Worm (Caenorhabditis elegans) whole organism, L2 larva: Measurements from ENCODE around the gene Y51A2B.16.

Experiments
- C34F6.9 ChIP-seq: fragments of 150-350 bp; optimal IDR thresholded peaks from 2 replicates; lab custom pipeline; 2014; ENCODE audit warnings: missing biosample characterization, missing genetic modification characterization
- F13H6.1 ChIP-seq: sonication (generic microtip); optimal IDR thresholded peaks from 2 replicates; lab custom pipeline; 2016; ENCODE audit warnings: missing genetic modification characterization, missing compliant biosample characterization
- R02D3.7 ChIP-seq: fragments of 150-350 bp; optimal IDR thresholded peaks from 2 replicates; lab custom pipeline; 2014; ENCODE audit warnings: missing biosample characterization, missing genetic modification characterization
- Y55F3AM.14 ChIP-seq: fragments of 200-800 bp; sonication (Bioruptor generic); optimal IDR thresholded peaks from 2 replicates; lab custom pipeline; 2018; ENCODE audit warnings: mild to moderate bottlenecking, missing genetic modification characterization, missing compliant biosample characterization
- ama-1 ChIP-seq: fragments of 150-350 bp; optimal IDR thresholded peaks from 2 replicates; lab custom pipeline; 2018; ENCODE audit warnings: inconsistent platforms
- blmp-1 ChIP-seq: sonication (generic microtip); optimal IDR thresholded peaks from 2 replicates; lab custom pipeline; 2017; ENCODE audit warnings: missing genetic modification characterization, mild to moderate bottlenecking, missing compliant biosample characterization, antibody characterized with exemption, moderate library complexity; ENCODE audit not compliant: insufficient read depth
- ceh-16 ChIP-seq: fragments of 150-350 bp; optimal IDR thresholded peaks from 2 replicates; lab custom pipeline; 2014; ENCODE audit warnings: missing biosample characterization, missing genetic modification characterization
- ceh-82 ChIP-seq: fragments of 150-350 bp; optimal IDR thresholded peaks from 2 replicates; lab custom pipeline; 2014; ENCODE audit warnings: missing biosample characterization, missing genetic modification characterization
- crh-2 ChIP-seq: sonication (generic microtip); optimal IDR thresholded peaks from 2 replicates; lab custom pipeline; 2017; ENCODE audit warnings: missing biosample characterization, missing genetic modification characterization
- dmd-4 ChIP-seq: sonication (generic microtip); optimal IDR thresholded peaks from 2 replicates; lab custom pipeline; 2017; ENCODE audit warnings: missing biosample characterization, missing genetic modification characterization
- fos-1 ChIP-seq: fragments of 150-350 bp; optimal IDR thresholded peaks from 2 replicates; lab custom pipeline; 2014; ENCODE audit warnings: missing biosample characterization, missing genetic modification characterization
- gmeb-1 ChIP-seq: fragments of 150-350 bp; optimal IDR thresholded peaks from 2 replicates; lab custom pipeline; 2014; ENCODE audit warnings: missing biosample characterization, missing genetic modification characterization
- lin-11 ChIP-seq: fragments of 150-350 bp; sonication (generic microtip); optimal IDR thresholded peaks from 2 replicates; lab custom pipeline; 2014; ENCODE audit warnings: missing biosample characterization, missing genetic modification characterization, inconsistent platforms, mixed read lengths
- lin-13 ChIP-seq: fragments of 150-350 bp; optimal IDR thresholded peaks from 2 replicates; lab custom pipeline; 2014; ENCODE audit warnings: missing biosample characterization, missing genetic modification reagents, missing genetic modification characterization
- lin-39 ChIP-seq: fragments of 150-350 bp; optimal IDR thresholded peaks from 2 replicates; lab custom pipeline; 2014; ENCODE audit warnings: missing biosample characterization, missing genetic modification reagents, missing genetic modification characterization
- lsy-2 ChIP-seq, 2 experiments: fragments of 150-350 bp in 1 of 2; sonication (generic microtip) in 1 of 2; optimal IDR thresholded peaks; 2 replicates each; lab custom pipeline; 2014 to 2017; ENCODE audit warnings: missing biosample characterization in 2 of 2, missing genetic modification characterization in 2 of 2
- mab-5 ChIP-seq: fragments of 150-350 bp; optimal IDR thresholded peaks from 2 replicates; lab custom pipeline; 2014; ENCODE audit warnings: missing biosample characterization, missing genetic modification characterization
- mbf-1 ChIP-seq: sonication (generic microtip); optimal IDR thresholded peaks from 2 replicates; lab custom pipeline; 2017; ENCODE audit warnings: missing biosample characterization, missing genetic modification characterization
- nhr-10 ChIP-seq: sonication (generic microtip); optimal IDR thresholded peaks from 2 replicates; lab custom pipeline; 2017; ENCODE audit warnings: missing biosample characterization, missing genetic modification characterization
- nhr-11 ChIP-seq: fragments of 150-350 bp; optimal IDR thresholded peaks from 2 replicates; lab custom pipeline; 2014; ENCODE audit warnings: missing biosample characterization, missing genetic modification characterization
- nhr-12 ChIP-seq: fragments of 150-350 bp; optimal IDR thresholded peaks from 2 replicates; lab custom pipeline; 2014; ENCODE audit warnings: missing biosample characterization, missing genetic modification characterization
- nhr-129 ChIP-seq: fragments of 150-350 bp; optimal IDR thresholded peaks from 2 replicates; lab custom pipeline; 2014; ENCODE audit warnings: missing biosample characterization, missing genetic modification characterization
- nhr-21 ChIP-seq: fragments of 150-350 bp; optimal IDR thresholded peaks from 2 replicates; lab custom pipeline; 2014; ENCODE audit warnings: missing biosample characterization, missing genetic modification characterization
- nhr-25 ChIP-seq: fragments of 150-350 bp; sonication (generic microtip); optimal IDR thresholded peaks from 3 replicates; lab custom pipeline; 2014; ENCODE audit warnings: missing biosample characterization, missing genetic modification characterization
- nhr-6 ChIP-seq: fragments of 150-350 bp; optimal IDR thresholded peaks from 2 replicates; lab custom pipeline; 2014; ENCODE audit warnings: missing biosample characterization, missing genetic modification characterization
- nhr-77 ChIP-seq: fragments of 150-350 bp; optimal IDR thresholded peaks from 2 replicates; lab custom pipeline; 2014; ENCODE audit warnings: missing biosample characterization, missing genetic modification characterization
- peb-1 ChIP-seq: fragments of 150-350 bp; optimal IDR thresholded peaks from 2 replicates; lab custom pipeline; 2014; ENCODE audit warnings: missing biosample characterization, missing genetic modification characterization
- sem-4 ChIP-seq: fragments of 150-350 bp; optimal IDR thresholded peaks from 2 replicates; lab custom pipeline; 2014; ENCODE audit warnings: missing biosample characterization, missing genetic modification reagents, missing genetic modification characterization
- skn-1 ChIP-seq: sonication (generic microtip); optimal IDR thresholded peaks from 2 replicates; lab custom pipeline; 2017; ENCODE audit warnings: missing biosample characterization, missing genetic modification characterization
- sma-3 ChIP-seq: sonication (generic microtip); optimal IDR thresholded peaks from 2 replicates; lab custom pipeline; 2016; ENCODE audit warnings: missing genetic modification reagents, missing genetic modification characterization, missing compliant biosample characterization
- sma-9 ChIP-seq, 2 experiments: fragments of 150-350 bp in 1 of 2; sonication (generic microtip) in 1 of 2; optimal IDR thresholded peaks; 2 replicates each; lab custom pipeline; 2014 to 2016; ENCODE audit warnings: missing genetic modification characterization in 2 of 2, mild to moderate bottlenecking in 1 of 2, missing biosample characterization in 1 of 2, missing compliant biosample characterization in 1 of 2, missing genetic modification reagents in 1 of 2, moderate library complexity in 1 of 2
- snpc-4 ChIP-seq: fragments of 150-350 bp; optimal IDR thresholded peaks from 2 replicates; lab custom pipeline; 2014; ENCODE audit warnings: missing biosample characterization, missing genetic modification characterization
- unc-55 ChIP-seq: fragments of 150-350 bp; sonication (generic microtip); optimal IDR thresholded peaks from 3 replicates; lab custom pipeline; 2014; ENCODE audit warnings: missing biosample characterization, missing genetic modification reagents, missing genetic modification characterization
- unc-62 ChIP-seq: fragments of 150-350 bp; optimal IDR thresholded peaks from 2 replicates; lab custom pipeline; 2014; ENCODE audit warnings: missing biosample characterization, missing genetic modification reagents, missing genetic modification characterization
- ztf-1 ChIP-seq: fragments of 200-800 bp; sonication (Bioruptor generic); conservative IDR thresholded peaks from 2 replicates; pipeline ENCODE4 v1.3.6; 2022; ENCODE audit warnings: missing genetic modification characterization, missing compliant biosample characterization
- ztf-11 ChIP-seq: sonication (generic microtip); optimal IDR thresholded peaks from 2 replicates; lab custom pipeline; 2017; ENCODE audit warnings: missing biosample characterization, missing genetic modification characterization

Gene Y51A2B.16

ce11 chrV:18364558-18364957 is 33.2 kb downstream of the Y51A2B.16 start, which contains the start of gene C08E8.9:
Gene C08E8.9 (plus strand): TSS chrV:18364858.
- no peak for TF ChIP-seq lin-11 (tag; lab: Kevin White, UChicago)
- TF ChIP-seq nhr-25 (tag; lab: Kevin White, UChicago), result no peak
- TF ChIP-seq sma-3, result no peak
- no peak for TF ChIP-seq R02D3.7 (tag; lab: Kevin White, UChicago)
- TF ChIP-seq sem-4 (tag; lab: Kevin White, UChicago), result no peak
- TF ChIP-seq mab-5 (tag; lab: Kevin White, UChicago), result no peak
- TF ChIP-seq F13H6.1 (tag; lab: Kevin White, UChicago), result no peak
- no peak for TF ChIP-seq nhr-11 (tag; lab: Kevin White, UChicago)
- no peak for TF ChIP-seq ztf-1 (GFP tag; lab: Robert Waterston, UW)
- TF ChIP-seq unc-55 (GFP tag; lab: Kevin White, UChicago), result no peak
- TF ChIP-seq snpc-4 (tag; lab: Kevin White, UChicago), result no peak
- no peak for TF ChIP-seq unc-62
- TF ChIP-seq mbf-1 (tag; lab: Kevin White, UChicago), result no peak
- no peak for TF ChIP-seq lsy-2 (tag; optimal IDR thresholded peaks at IDR 0.05; lab: Kevin White, UChicago)
- no peak for TF ChIP-seq ceh-82 (tag; lab: Kevin White, UChicago)
- no peak for TF ChIP-seq crh-2
- TF ChIP-seq nhr-10 (tag; lab: Kevin White, UChicago), result no peak
- no peak for TF ChIP-seq nhr-6 (tag; lab: Kevin White, UChicago)
- TF ChIP-seq blmp-1 (tag; lab: Kevin White, UChicago), result no peak
- TF ChIP-seq, all 48 proteins: peak for 0

DNA sequence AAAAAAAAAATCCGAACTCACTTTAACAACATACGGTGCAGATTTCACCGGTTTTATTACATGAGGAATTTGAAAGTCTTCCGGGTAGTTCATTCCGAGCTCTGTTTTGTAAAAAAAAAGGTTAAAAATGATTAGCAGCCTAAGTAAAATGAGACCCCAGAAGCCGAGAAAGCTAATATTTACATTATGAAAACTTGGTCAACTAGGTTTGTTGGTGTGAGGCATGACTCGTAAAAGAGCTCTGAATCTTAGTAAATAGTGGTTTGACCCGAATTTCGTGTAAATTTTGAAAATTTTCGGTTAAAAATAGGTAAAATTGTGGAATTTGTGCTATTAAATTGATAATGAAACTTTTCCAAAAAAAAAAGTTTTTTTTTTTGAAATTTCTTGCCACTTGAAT is 35.3 kb downstream of the Y51A2B.16 start, which contains the start of gene C08E8.1:
Gene C08E8.1 (minus strand): TSS at position 101 of the 400 bp plus-strand sequence.
- TF ChIP-seq nhr-6 (tag; lab: Kevin White, UChicago) (no peak), sma-3 (no peak), lin-39 (tag; lab: Kevin White, UChicago) (no peak), Y55F3AM.14 (no peak), skn-1 (tag; lab: Kevin White, UChicago) (no peak), sem-4 (tag; lab: Kevin White, UChicago) (no peak), lsy-2 (tag; optimal IDR thresholded peaks at IDR 0.05; lab: Kevin White, UChicago) (no peak), snpc-4 (tag; lab: Kevin White, UChicago) (no peak)

DNA sequence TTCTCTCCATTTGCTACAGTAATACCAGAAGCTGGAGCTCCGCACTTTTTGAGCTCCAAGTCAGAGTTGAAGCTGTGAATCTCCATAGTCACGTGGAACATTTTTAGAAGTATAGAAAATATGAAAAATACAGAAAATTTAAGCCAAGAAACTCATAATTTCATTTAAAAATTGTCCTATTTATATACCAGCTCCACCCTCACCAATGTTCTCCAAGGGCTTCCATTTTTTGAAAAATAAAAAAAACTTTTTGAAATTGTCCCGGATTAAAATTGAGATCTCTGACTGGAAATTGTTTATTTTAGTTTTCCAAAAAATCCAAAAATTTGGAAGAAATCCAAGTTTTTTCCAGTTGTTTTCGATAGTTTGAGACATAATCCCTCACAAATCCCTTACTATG is 37.8 kb downstream of the Y51A2B.16 start, which contains the start of gene C08E8.5:
Gene C08E8.5 (minus strand): TSS at position 101 of the 400 bp plus-strand sequence.
- TF ChIP-seq ceh-16 (no peak), ztf-1 (GFP tag; lab: Robert Waterston, UW) (no peak), lin-13 (no peak)

- TF ChIP-seq ama-1 (lab: Kevin White, UChicago), result no peak
- TF ChIP-seq nhr-129 (tag; lab: Kevin White, UChicago), result no peak
- TF ChIP-seq ztf-1 (GFP tag; lab: Robert Waterston, UW), result no peak
- TF ChIP-seq peb-1, result no peak
- TF ChIP-seq ceh-82 (tag; lab: Kevin White, UChicago), result no peak
- TF ChIP-seq sma-9 (GFP tag; optimal IDR thresholded peaks at IDR 0.05; lab: Kevin White, UChicago), result no peak
- no peak for TF ChIP-seq sma-9 (tag; optimal IDR thresholded peaks at IDR 0.05; lab: Kevin White, UChicago)
- TF ChIP-seq dmd-4 (tag; lab: Kevin White, UChicago), result no peak
- no peak for TF ChIP-seq R02D3.7 (tag; lab: Kevin White, UChicago)
Measured at ce11 chrV:18355742-18356141, 42.0 kb downstream of the Y51A2B.16 start, which contains the start of gene C08E8.2. Gene C08E8.2 (minus strand): TSS chrV:18355842.

DNA sequence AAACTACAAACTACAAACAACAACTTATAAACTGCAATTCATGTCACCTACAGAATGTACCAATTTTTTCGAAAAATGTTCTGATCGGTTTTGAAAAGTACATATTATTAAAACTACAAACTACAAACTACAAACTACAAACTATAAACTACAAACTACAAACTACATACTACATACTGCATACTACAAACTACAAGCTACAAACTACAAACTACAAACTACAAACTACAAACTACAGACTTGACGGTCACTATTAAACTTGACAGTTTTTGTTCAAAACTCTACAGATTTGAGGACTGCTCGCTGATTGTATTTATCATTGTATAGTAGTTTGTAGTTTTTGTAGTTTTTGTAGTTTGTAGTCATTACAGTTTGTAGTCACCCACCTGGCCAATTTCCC is 43.4 kb downstream of the Y51A2B.16 start:
- TF ChIP-seq C34F6.9 (tag; lab: Kevin White, UChicago) (no peak), gmeb-1 (tag; lab: Kevin White, UChicago) (no peak), lin-39 (tag; lab: Kevin White, UChicago) (no peak), crh-2 (no peak)

DNA sequence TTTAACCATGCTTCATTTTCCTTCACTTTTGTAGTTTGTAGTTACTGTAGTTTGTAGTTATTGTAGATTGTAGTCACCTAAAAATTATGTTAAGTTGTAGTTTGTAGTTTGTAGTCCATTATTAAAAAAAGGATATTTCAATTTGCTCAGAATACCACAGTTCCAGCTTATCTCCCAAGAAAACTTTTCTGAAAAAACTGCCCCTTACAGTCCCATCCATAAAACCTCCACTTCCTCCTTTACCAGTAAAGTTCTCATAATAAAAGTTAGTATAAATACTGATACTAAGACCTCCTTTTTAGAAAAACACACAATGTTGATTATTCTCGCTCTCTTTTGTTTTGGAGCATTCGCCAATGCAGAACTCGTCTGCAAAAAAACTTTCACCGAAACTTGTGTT is 47.0 kb downstream of the Y51A2B.16 start, which contains the start of gene C08E8.11:
Gene C08E8.11 (plus strand): TSS at position 301 of the 400 bp plus-strand sequence.
- no peak for TF ChIP-seq nhr-77 (tag; lab: Kevin White, UChicago)
- no peak for TF ChIP-seq lin-13
- TF ChIP-seq ztf-11 (tag; lab: Kevin White, UChicago), result no peak
- TF ChIP-seq crh-2, result no peak
- TF ChIP-seq lin-39 (tag; lab: Kevin White, UChicago), result no peak
- TF ChIP-seq Y55F3AM.14, result no peak
- TF ChIP-seq nhr-12 (tag; lab: Kevin White, UChicago), result no peak
- TF ChIP-seq nhr-21, result no peak
- TF ChIP-seq nhr-6 (tag; lab: Kevin White, UChicago), result no peak
- TF ChIP-seq fos-1 (tag; lab: Kevin White, UChicago), result no peak
